Fruit fly (Drosophila melanogaster) whole organism, embryonic: ENCODE measurements around the gene PIP82.

Experiments used
- B-H1 ChIP-seq: fragments of 200-800 bp; sonication (Bioruptor generic); IDR thresholded peaks from 3 replicates; pipeline ENCODE4 v1.3.6; 2022; ENCODE audit warnings: missing biosample characterization, missing genetic modification characterization
- Blimp-1 ChIP-seq: fragments of 200-800 bp; sonication (Bioruptor generic); optimal IDR thresholded peaks from 3 replicates; lab custom pipeline; 2018; ENCODE audit warnings: missing biosample characterization, missing genetic modification characterization, mild to moderate bottlenecking, moderate library complexity, missing genetic modification reagents
- CG10366 ChIP-seq: fragments of 200-800 bp; sonication (Bioruptor generic); IDR thresholded peaks from 2 replicates; pipeline ENCODE4 v1.3.6; 2022; ENCODE audit warnings: missing biosample characterization, missing genetic modification characterization
- CG10462 ChIP-seq: fragments of 200-800 bp; sonication (Bioruptor generic); optimal IDR thresholded peaks from 2 replicates; lab custom pipeline; 2016; ENCODE audit warnings: missing biosample characterization, missing genetic modification characterization
- CG11085 ChIP-seq: fragments of 200-800 bp; sonication (Bioruptor generic); IDR thresholded peaks from 2 replicates; pipeline ENCODE4 v1.3.6; 2022; ENCODE audit warnings: missing biosample characterization, missing genetic modification characterization
- CG11456 ChIP-seq: fragments of 200-800 bp; sonication (Bioruptor generic); IDR thresholded peaks from 3 replicates; pipeline ENCODE4 v1.3.6; 2022; ENCODE audit warnings: missing biosample characterization, missing genetic modification characterization
- CG11560 ChIP-seq: fragments of 200-800 bp; sonication (Bioruptor generic); IDR thresholded peaks from 3 replicates; pipeline ENCODE4 v1.3.6; 2022; ENCODE audit warnings: missing biosample characterization, missing genetic modification characterization
- CG12155 ChIP-seq: fragments of 200-800 bp; sonication (Bioruptor generic); optimal IDR thresholded peaks from 3 replicates; lab custom pipeline; 2016; ENCODE audit warnings: missing biosample characterization, missing genetic modification characterization
- CG16815 ChIP-seq: fragments of 200-800 bp; sonication (Bioruptor generic); optimal IDR thresholded peaks from 3 replicates; lab custom pipeline; 2017; ENCODE audit warnings: missing biosample characterization, mild to moderate bottlenecking, missing genetic modification characterization
- CG18476 ChIP-seq: fragments of 200-800 bp; sonication (Bioruptor generic); optimal IDR thresholded peaks from 2 replicates; lab custom pipeline; 2016; ENCODE audit warnings: missing biosample characterization, mild to moderate bottlenecking, missing genetic modification characterization
- CG2120 ChIP-seq: fragments of 200-800 bp; sonication (Bioruptor generic); optimal IDR thresholded peaks from 3 replicates; lab custom pipeline; 2016; ENCODE audit warnings: missing biosample characterization, missing genetic modification characterization
- CG2712 ChIP-seq: fragments of 200-800 bp; optimal IDR thresholded peaks from 3 replicates; lab custom pipeline; 2019; ENCODE audit warnings: missing biosample characterization, mild to moderate bottlenecking, missing genetic modification characterization, moderate library complexity
- CG30403 ChIP-seq: fragments of 200-800 bp; sonication (Bioruptor generic); optimal IDR thresholded peaks from 3 replicates; lab custom pipeline; 2016; ENCODE audit warnings: missing biosample characterization, missing genetic modification characterization
- CG4404 ChIP-seq: fragments of 200-800 bp; sonication (Bioruptor generic); IDR thresholded peaks from 2 replicates; pipeline ENCODE4 v1.3.6; 2022; ENCODE audit warnings: missing biosample characterization, missing genetic modification characterization
- CG5953 ChIP-seq: fragments of 200-800 bp; sonication (Bioruptor generic); IDR thresholded peaks from 2 replicates; pipeline ENCODE4 v1.3.6; 2022; ENCODE audit warnings: missing biosample characterization, missing genetic modification characterization
- CG7928 ChIP-seq: fragments of 200-800 bp; sonication (Bioruptor generic); optimal IDR thresholded peaks from 2 replicates; lab custom pipeline; 2017; ENCODE audit warnings: missing biosample characterization, mild to moderate bottlenecking, missing genetic modification characterization
- CG7963 ChIP-seq: fragments of 200-800 bp; sonication (Bioruptor generic); IDR thresholded peaks from 3 replicates; pipeline ENCODE4 v1.3.6; 2022; ENCODE audit warnings: missing biosample characterization, missing genetic modification characterization; ENCODE audit not compliant: partially characterized antibody
- CG8089 ChIP-seq: fragments of 200-800 bp; sonication (Bioruptor generic); optimal IDR thresholded peaks from 3 replicates; lab custom pipeline; 2016; ENCODE audit warnings: missing biosample characterization, missing genetic modification characterization
- CG9727 ChIP-seq: fragments of 200-800 bp; sonication (Bioruptor generic); optimal IDR thresholded peaks from 3 replicates; lab custom pipeline; 2017; ENCODE audit warnings: missing biosample characterization, mild to moderate bottlenecking, missing genetic modification characterization
- CG9817 ChIP-seq: fragments of 200-800 bp; sonication (Bioruptor generic); optimal IDR thresholded peaks from 2 replicates; lab custom pipeline; 2018; ENCODE audit warnings: missing biosample characterization, mild to moderate bottlenecking, missing genetic modification characterization, moderate library complexity
- CG9932 ChIP-seq: fragments of 200-800 bp; sonication (Bioruptor generic); IDR thresholded peaks from 2 replicates; pipeline ENCODE4 v1.3.6; 2022; ENCODE audit warnings: missing biosample characterization, missing genetic modification characterization
- Camta ChIP-seq: fragments of 200-800 bp; sonication (Bioruptor generic); optimal IDR thresholded peaks from 2 replicates; lab custom pipeline; 2016; ENCODE audit warnings: missing biosample characterization, missing genetic modification characterization
- CoRest ChIP-seq: fragments of 200-800 bp; sonication (Bioruptor generic); optimal IDR thresholded peaks from 3 replicates; lab custom pipeline; 2018; ENCODE audit warnings: missing biosample characterization, mild to moderate bottlenecking, missing genetic modification characterization, moderate library complexity
- Dek ChIP-seq: fragments of 200-800 bp; sonication (Bioruptor generic); optimal IDR thresholded peaks from 3 replicates; lab custom pipeline; 2019; ENCODE audit warnings: missing biosample characterization, mild to moderate bottlenecking, missing genetic modification characterization, moderate library complexity
- Dll ChIP-seq: fragments of 200-800 bp; sonication (Bioruptor generic); IDR thresholded peaks from 4 replicates; pipeline ENCODE4 v1.3.6; 2022; ENCODE audit warnings: missing biosample characterization, missing genetic modification characterization; ENCODE audit not compliant: partially characterized antibody
- HLH54F ChIP-seq: fragments of 200-800 bp; sonication (Bioruptor generic); optimal IDR thresholded peaks from 3 replicates; lab custom pipeline; 2016; ENCODE audit warnings: missing biosample characterization, missing genetic modification characterization
- Hand ChIP-seq: fragments of 200-800 bp; sonication (Bioruptor generic); optimal IDR thresholded peaks from 2 replicates; lab custom pipeline; 2017; ENCODE audit warnings: mild to moderate bottlenecking, missing biosample characterization, missing genetic modification reagents, missing genetic modification characterization
- HmgD ChIP-seq: fragments of 200-800 bp; sonication (Bioruptor generic); optimal IDR thresholded peaks from 3 replicates; lab custom pipeline; 2016; ENCODE audit warnings: missing biosample characterization, missing genetic modification characterization
- Meics ChIP-seq: fragments of 200-800 bp; sonication (Bioruptor generic); optimal IDR thresholded peaks from 2 replicates; lab custom pipeline; 2017; ENCODE audit warnings: missing biosample characterization, mild to moderate bottlenecking, missing genetic modification characterization
- Rx ChIP-seq: fragments of 200-800 bp; sonication (Bioruptor generic); IDR thresholded peaks from 2 replicates; pipeline ENCODE4 v1.3.6; 2022; ENCODE audit warnings: missing biosample characterization, missing genetic modification characterization
- Xrp1 ChIP-seq: fragments of 200-800 bp; sonication (Bioruptor generic); IDR thresholded peaks from 2 replicates; pipeline ENCODE4 v1.3.6; 2022; ENCODE audit warnings: missing biosample characterization, missing genetic modification characterization
- abd-A ChIP-seq: fragments of 200-800 bp; sonication (Bioruptor generic); optimal IDR thresholded peaks from 3 replicates; lab custom pipeline; 2019; ENCODE audit warnings: missing biosample characterization, mild to moderate bottlenecking, missing genetic modification characterization, moderate library complexity
- al ChIP-seq: fragments of 200-800 bp; sonication (Bioruptor generic); IDR thresholded peaks from 2 replicates; pipeline ENCODE4 v1.3.6; 2022; ENCODE audit warnings: missing biosample characterization, missing genetic modification characterization
- crp ChIP-seq, 2 experiments: fragments of 200-800 bp; sonication (Bioruptor generic); optimal IDR thresholded peaks; 2 replicates in 1 of 2; 3 replicates in 1 of 2; lab custom pipeline; 2017; ENCODE audit warnings: missing biosample characterization in 2 of 2, missing genetic modification characterization in 2 of 2, mild to moderate bottlenecking in 1 of 2, moderate library complexity in 1 of 2
- cwo ChIP-seq: fragments of 200-800 bp; sonication (Bioruptor generic); optimal IDR thresholded peaks from 3 replicates; lab custom pipeline; 2017; ENCODE audit warnings: missing biosample characterization, missing genetic modification characterization, mild to moderate bottlenecking, moderate library complexity, missing genetic modification reagents
- danr ChIP-seq: fragments of 200-800 bp; sonication (Bioruptor generic); IDR thresholded peaks from 2 replicates; pipeline ENCODE4 v1.3.6; 2022; ENCODE audit warnings: missing biosample characterization, missing genetic modification characterization
- fd3F ChIP-seq: fragments of 200-800 bp; sonication (Bioruptor generic); optimal IDR thresholded peaks from 2 replicates; lab custom pipeline; 2018; ENCODE audit warnings: missing biosample characterization, mild to moderate bottlenecking, missing genetic modification characterization, moderate library complexity
- fd64A ChIP-seq: fragments of 200-800 bp; sonication (Bioruptor generic); optimal IDR thresholded peaks from 3 replicates; lab custom pipeline; 2018; ENCODE audit warnings: missing biosample characterization, mild to moderate bottlenecking, missing genetic modification characterization
- gem ChIP-seq: fragments of 200-800 bp; sonication (Bioruptor generic); optimal IDR thresholded peaks from 2 replicates; lab custom pipeline; 2019; ENCODE audit warnings: missing biosample characterization, mild to moderate bottlenecking, missing genetic modification characterization, moderate library complexity
- grn ChIP-seq: fragments of 200-800 bp; sonication (Bioruptor generic); optimal IDR thresholded peaks from 3 replicates; lab custom pipeline; 2017; ENCODE audit warnings: missing biosample characterization, missing genetic modification characterization
- gro ChIP-seq: fragments of 200-800 bp; sonication (Bioruptor generic); optimal IDR thresholded peaks from 2 replicates; lab custom pipeline; 2016; ENCODE audit warnings: missing biosample characterization, missing genetic modification characterization
- her ChIP-seq: fragments of 200-800 bp; sonication (Bioruptor generic); optimal IDR thresholded peaks from 2 replicates; lab custom pipeline; 2016; ENCODE audit warnings: missing biosample characterization, missing genetic modification characterization
- kni ChIP-seq: fragments of 200-800 bp; sonication (Bioruptor generic); optimal IDR thresholded peaks from 3 replicates; lab custom pipeline; 2017; ENCODE audit warnings: mild to moderate bottlenecking, missing biosample characterization, missing genetic modification reagents, missing genetic modification characterization
- lola ChIP-seq, 3 experiments: fragments of >200 bp in 2 of 3; fragments of 200-800 bp in 1 of 3; sonication (Bioruptor generic) in 1 of 3; optimal IDR thresholded peaks; 2 replicates each; lab custom pipeline; 2017 to 2019; ENCODE audit warnings: missing biosample characterization in 3 of 3, missing genetic modification characterization in 3 of 3, mild to moderate bottlenecking in 1 of 3, moderate library complexity in 1 of 3
- phol ChIP-seq: fragments of 200-800 bp; sonication (Bioruptor generic); optimal IDR thresholded peaks from 3 replicates; lab custom pipeline; 2018; ENCODE audit warnings: missing biosample characterization, mild to moderate bottlenecking, missing genetic modification characterization, moderate library complexity
- scrt ChIP-seq: fragments of 200-800 bp; sonication (Bioruptor generic); optimal IDR thresholded peaks from 2 replicates; lab custom pipeline; 2018; ENCODE audit warnings: missing biosample characterization, mild to moderate bottlenecking, missing genetic modification characterization, moderate library complexity
- sens ChIP-seq: fragments of 200-800 bp; sonication (Bioruptor generic); peaks from one replicate; lab custom pipeline; 2016; ENCODE audit warnings: missing biosample characterization, missing genetic modification characterization
- tin ChIP-seq: fragments of 200-800 bp; sonication (Bioruptor generic); optimal IDR thresholded peaks from 3 replicates; lab custom pipeline; 2016; ENCODE audit warnings: missing biosample characterization, missing genetic modification characterization
- tio ChIP-seq: fragments of 200-800 bp; sonication (Bioruptor generic); optimal IDR thresholded peaks from 2 replicates; lab custom pipeline; 2017; ENCODE audit warnings: missing biosample characterization, missing genetic modification characterization, inconsistent platforms
- toy ChIP-seq: fragments of 200-800 bp; sonication (Bioruptor generic); IDR thresholded peaks from 2 replicates; pipeline ENCODE4 v1.3.6; 2022; ENCODE audit warnings: missing biosample characterization, missing genetic modification characterization

Gene PIP82

DNA sequence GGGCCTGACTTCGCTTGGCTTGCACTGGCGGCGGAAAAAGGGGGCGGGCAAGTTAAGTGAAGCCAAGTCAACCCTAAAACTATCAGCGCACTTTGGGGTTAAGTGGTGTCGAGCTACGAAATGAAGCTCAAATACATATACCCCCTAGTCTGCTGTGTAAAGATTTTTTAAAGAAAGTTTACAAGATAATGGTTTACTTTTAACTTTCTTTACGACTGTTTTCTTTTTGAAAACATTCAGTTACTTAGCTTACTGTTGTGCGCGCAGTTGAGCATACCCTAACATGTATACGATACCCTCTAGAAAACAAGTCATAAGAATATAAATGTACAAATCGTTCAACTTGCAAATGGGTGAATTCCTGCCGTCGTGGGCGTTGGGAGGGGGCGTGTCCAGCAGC lies 13.2 kb upstream of the PIP82 start (continued):
- TF ChIP-seq CG7963 (GFP tag; lab: Robert Waterston, UW) (no peak), fd3F (no peak), toy (GFP tag; lab: Robert Waterston, UW) (no peak), lola (GFP tag; optimal IDR thresholded peaks at IDR 0.05; lab: Kevin White, UChicago) (no peak), Camta (no peak), CG10462 (no peak), phol (tag; lab: Kevin White, UChicago) (peak; percentile 28), CG9932 (GFP tag; lab: Robert Waterston, UW) (peak; percentile 33; the same call in 1 of the 2 replicates), tin (GFP tag; lab: Kevin White, UChicago) (peak; percentile 5), CG18476 (GFP tag; lab: Kevin White, UChicago) (peak; percentile 5), sens (GFP tag; lab: Kevin White, UChicago) (peak; percentile 59), grn (no peak), Blimp-1 (GFP tag; lab: Kevin White, UChicago) (no peak), her (peak; percentile 18), CG11560 (no peak), CG7928 (GFP tag; lab: Kevin White, UChicago) (no peak), HmgD (GFP tag; lab: Kevin White, UChicago) (no peak), CG2712 (peak; percentile 46)

DNA sequence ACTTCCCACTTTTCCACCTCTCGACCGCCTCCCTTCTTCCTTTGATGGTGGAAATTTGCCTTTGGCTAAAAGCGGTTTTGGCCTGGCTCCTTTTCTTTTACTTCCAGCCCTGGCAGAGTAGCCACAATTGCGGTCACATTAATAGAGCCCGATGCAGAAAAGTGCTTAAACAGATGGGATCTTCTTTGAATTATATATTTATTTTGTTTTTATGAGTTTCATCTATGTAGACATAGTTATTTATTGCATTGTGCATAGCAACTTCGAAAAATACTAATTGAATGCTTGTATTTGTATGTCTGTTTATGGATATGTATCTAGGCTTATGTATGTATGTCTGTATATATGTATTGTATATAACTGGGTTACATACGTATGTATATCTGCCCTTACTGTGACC lies 12.5 kb upstream of the PIP82 start:
- TF ChIP-seq CG8089 (GFP tag; lab: Kevin White, UChicago) (no peak), crp (GFP tag; optimal IDR thresholded peaks at IDR 0.05; lab: Kevin White, UChicago) (no peak), gem (tag; lab: Kevin White, UChicago) (peak; percentile 75), scrt (GFP tag; lab: Kevin White, UChicago) (peak; percentile 67), gro (GFP tag; lab: Kevin White, UChicago) (peak; percentile 42), CG5953 (GFP tag; lab: Robert Waterston, UW) (0 out of 2 replicates have a peak, but pooled peaks have one; percentile 37), HLH54F (GFP tag; lab: Kevin White, UChicago) (no peak), CG9727 (GFP tag; lab: Kevin White, UChicago) (peak; percentile 30), cwo (GFP tag; lab: Kevin White, UChicago) (peak; percentile 67), Rx (GFP tag; lab: Robert Waterston, UW) (no peak), CG16815 (GFP tag; lab: Kevin White, UChicago) (peak; percentile 1), CG12155 (GFP tag; lab: Kevin White, UChicago) (peak; percentile 11), fd64A (GFP tag; lab: Kevin White, UChicago) (no peak), CG30403 (GFP tag; lab: Kevin White, UChicago) (peak; percentile 36), CG11456 (0 out of 3 replicates have a peak, but pooled peaks have one; percentile 63), Dll (GFP tag; lab: Robert Waterston, UW) (no peak), CoRest (tag; lab: Kevin White, UChicago) (peak; percentile 61), Meics (GFP tag; lab: Kevin White, UChicago) (peak; percentile 82), CG9817 (tag; lab: Kevin White, UChicago) (peak; percentile 56), Hand (GFP tag; lab: Kevin White, UChicago) (peak; percentile 64), CG2120 (peak; percentile 73), HmgD (GFP tag; lab: Kevin White, UChicago) (no peak), CG4404 (GFP tag; lab: Robert Waterston, UW) (0 out of 2 replicates have a peak, but pooled peaks have one; percentile 9), CG10366 (GFP tag; lab: Robert Waterston, UW) (peak; percentile 56), kni (GFP tag; lab: Kevin White, UChicago) (no peak), tio (GFP tag; lab: Kevin White, UChicago) (peak; percentile 24), abd-A (tag; lab: Kevin White, UChicago) (peak; percentile 29), fd3F (peak; percentile 52), B-H1 (GFP tag; lab: Robert Waterston, UW) (peak; percentile 26; the same call in 1 of the 3 replicates), CG11085 (GFP tag; lab: Robert Waterston, UW) (no peak), al (0 out of 2 replicates have a peak, but pooled peaks have one; percentile 14), Dek (tag; lab: Kevin White, UChicago) (peak; percentile 62), Blimp-1 (GFP tag; lab: Kevin White, UChicago) (peak; percentile 43), Xrp1 (GFP tag; lab: Robert Waterston, UW) (peak; percentile 61; the same call in 1 of the 2 replicates), danr (peak; percentile 45; the same call in 1 of the 2 replicates)
